Worm (Caenorhabditis elegans) whole organism, mixed stage, embryonic: ENCODE data around the gene gst-13.

Experiments
- blmp-1 ChIP-seq: fragments of 150-350 bp; optimal IDR thresholded peaks from 2 replicates; lab custom pipeline; 2014; ENCODE audit warnings: missing biosample characterization, missing genetic modification characterization
- ceh-39 ChIP-seq: fragments of 150-350 bp; optimal IDR thresholded peaks from 2 replicates; lab custom pipeline; 2014; ENCODE audit warnings: missing biosample characterization, missing genetic modification characterization
- ceh-43 ChIP-seq: fragments of 200-800 bp; sonication (Bioruptor generic); optimal IDR thresholded peaks from 2 replicates; lab custom pipeline; 2018; ENCODE audit warnings: mild to moderate bottlenecking, missing genetic modification characterization, moderate library complexity, missing compliant biosample characterization
- ceh-83 ChIP-seq: fragments of 200-800 bp; sonication (Bioruptor generic); optimal IDR thresholded peaks from 2 replicates; lab custom pipeline; 2018; ENCODE audit warnings: mild to moderate bottlenecking, missing genetic modification characterization, missing compliant biosample characterization
- ces-1 ChIP-seq: fragments of 150-350 bp; optimal IDR thresholded peaks from 2 replicates; lab custom pipeline; 2014; ENCODE audit warnings: missing biosample characterization, missing genetic modification reagents, missing genetic modification characterization
- cnd-1 ChIP-seq: fragments of 200-800 bp; sonication (Bioruptor generic); optimal IDR thresholded peaks from 2 replicates; lab custom pipeline; 2018; ENCODE audit warnings: mild to moderate bottlenecking, missing genetic modification characterization, missing compliant biosample characterization
- drap-1 ChIP-seq: fragments of 200-800 bp; sonication (Bioruptor generic); optimal IDR thresholded peaks from 3 replicates; lab custom pipeline; 2018; ENCODE audit warnings: mild to moderate bottlenecking, missing genetic modification characterization, missing compliant biosample characterization
- elt-1 ChIP-seq: sonication (generic microtip); optimal IDR thresholded peaks from 2 replicates; lab custom pipeline; 2017; ENCODE audit warnings: missing genetic modification characterization, mild to moderate bottlenecking, missing compliant biosample characterization, antibody characterized with exemption, moderate library complexity, borderline replicate concordance; ENCODE audit not compliant: insufficient read depth
- elt-3 ChIP-seq: fragments of 150-350 bp; optimal IDR thresholded peaks from 2 replicates; lab custom pipeline; 2014; ENCODE audit warnings: missing biosample characterization, missing genetic modification characterization
- ham-2 ChIP-seq: fragments of 200-800 bp; sonication (Bioruptor generic); optimal IDR thresholded peaks from 2 replicates; lab custom pipeline; 2018; ENCODE audit warnings: mild to moderate bottlenecking, missing genetic modification characterization, missing compliant biosample characterization
- hlh-1 ChIP-seq: fragments of 150-350 bp; optimal IDR thresholded peaks from 2 replicates; lab custom pipeline; 2014; ENCODE audit warnings: missing biosample characterization, missing genetic modification reagents, missing genetic modification characterization
- lin-13 ChIP-seq: fragments of 150-350 bp; optimal IDR thresholded peaks from 2 replicates; lab custom pipeline; 2014; ENCODE audit warnings: missing biosample characterization, missing genetic modification characterization
- lin-32 ChIP-seq: fragments of 200-800 bp; sonication (Bioruptor generic); optimal IDR thresholded peaks from 2 replicates; lab custom pipeline; 2018; ENCODE audit warnings: mild to moderate bottlenecking, missing genetic modification characterization, missing compliant biosample characterization
- mab-5 ChIP-seq: fragments of 150-350 bp; optimal IDR thresholded peaks from 2 replicates; lab custom pipeline; 2014; ENCODE audit warnings: missing biosample characterization, missing genetic modification characterization
- mep-1 ChIP-seq: fragments of 150-350 bp; optimal IDR thresholded peaks from 2 replicates; lab custom pipeline; 2017; ENCODE audit warnings: missing biosample characterization, missing genetic modification reagents, missing genetic modification characterization, inconsistent platforms
- mls-2 ChIP-seq: sonication (generic microtip); optimal IDR thresholded peaks from 2 replicates; lab custom pipeline; 2016; ENCODE audit warnings: mild to moderate bottlenecking, missing genetic modification characterization, moderate library complexity, missing compliant biosample characterization
- nhr-12 ChIP-seq: fragments of 150-350 bp; optimal IDR thresholded peaks from 2 replicates; lab custom pipeline; 2014; ENCODE audit warnings: missing biosample characterization, missing genetic modification characterization
- nhr-2 ChIP-seq: fragments of 150-350 bp; optimal IDR thresholded peaks from 2 replicates; lab custom pipeline; 2014; ENCODE audit warnings: missing biosample characterization, missing genetic modification characterization
- nhr-237 ChIP-seq: fragments of 150-350 bp; optimal IDR thresholded peaks from 2 replicates; lab custom pipeline; 2014; ENCODE audit warnings: missing biosample characterization, missing genetic modification characterization
- nhr-28 ChIP-seq: fragments of 150-350 bp; optimal IDR thresholded peaks from 2 replicates; lab custom pipeline; 2014; ENCODE audit warnings: missing biosample characterization, missing genetic modification characterization
- nhr-76 ChIP-seq: sonication (generic microtip); optimal IDR thresholded peaks from 2 replicates; lab custom pipeline; 2017; ENCODE audit warnings: missing biosample characterization, missing genetic modification characterization
- pha-4 ChIP-seq: fragments of 150-350 bp; optimal IDR thresholded peaks from 2 replicates; lab custom pipeline; 2018; ENCODE audit warnings: missing biosample characterization, missing genetic modification reagents, missing genetic modification characterization
- snpc-4 ChIP-seq: fragments of 150-350 bp; optimal IDR thresholded peaks from 2 replicates; lab custom pipeline; 2014; ENCODE audit warnings: missing biosample characterization, missing genetic modification characterization
- sptf-1 ChIP-seq: sonication (generic microtip); optimal IDR thresholded peaks from 2 replicates; lab custom pipeline; 2017; ENCODE audit warnings: mild to moderate bottlenecking, missing genetic modification characterization, moderate library complexity, missing compliant biosample characterization
- tbx-8 ChIP-seq: fragments of 200-800 bp; sonication (Bioruptor generic); optimal IDR thresholded peaks from 2 replicates; lab custom pipeline; 2018; ENCODE audit warnings: mild to moderate bottlenecking, missing genetic modification characterization, moderate library complexity, missing compliant biosample characterization
- unc-120 ChIP-seq: sonication (generic microtip); optimal IDR thresholded peaks from 2 replicates; lab custom pipeline; 2017; ENCODE audit warnings: missing genetic modification characterization, missing compliant biosample characterization; ENCODE audit not compliant: poor library complexity, severe bottlenecking
- unc-39 ChIP-seq: fragments of 150-350 bp; optimal IDR thresholded peaks from 2 replicates; lab custom pipeline; 2014; ENCODE audit warnings: missing biosample characterization, missing genetic modification characterization
- unc-62 ChIP-seq: fragments of 150-350 bp; optimal IDR thresholded peaks from 2 replicates; lab custom pipeline; 2014; ENCODE audit warnings: missing biosample characterization, missing genetic modification reagents, missing genetic modification characterization
- zip-8 ChIP-seq: fragments of 150-350 bp; optimal IDR thresholded peaks from 2 replicates; lab custom pipeline; 2014; ENCODE audit warnings: missing biosample characterization, missing genetic modification characterization
- ztf-11 ChIP-seq: fragments of 150-350 bp; optimal IDR thresholded peaks from 2 replicates; lab custom pipeline; 2014; ENCODE audit warnings: missing biosample characterization, missing genetic modification characterization

Gene gst-13

ce11 chrII:9265705-9266104 lies 34.4 kb downstream of the gst-13 start:
- no peak for TF ChIP-seq elt-3 (tag; lab: Kevin White, UChicago)
- peak; percentile 81 for TF ChIP-seq ces-1
- TF ChIP-seq ceh-43 (GFP tag; lab: Kevin White, UChicago): no peak
- TF ChIP-seq nhr-237 (tag; lab: Kevin White, UChicago): no peak
- no peak for TF ChIP-seq ham-2 (GFP tag; lab: Kevin White, UChicago)
- no peak for TF ChIP-seq elt-1 (tag; lab: Kevin White, UChicago)
- TF ChIP-seq lin-13 (tag; lab: Kevin White, UChicago): no peak
- TF ChIP-seq drap-1 (GFP tag; lab: Kevin White, UChicago): no peak

DNA sequence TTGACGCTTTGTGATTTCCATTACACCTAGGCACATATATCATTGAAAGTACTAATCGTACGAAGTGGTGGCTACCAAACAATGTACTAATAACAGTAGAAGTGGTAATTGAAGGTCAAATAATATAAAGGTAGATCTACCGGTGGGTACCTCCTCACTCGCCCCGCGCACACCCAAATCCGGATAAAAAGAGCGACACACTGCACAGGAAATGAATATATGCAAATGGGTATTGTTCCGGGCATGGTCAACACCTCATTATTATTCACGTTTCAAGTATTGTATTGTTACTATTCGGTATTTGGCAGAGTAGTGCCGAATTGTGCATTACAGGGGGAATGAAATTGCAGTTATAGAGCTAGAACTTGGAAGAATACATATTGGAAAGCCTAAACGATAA lies 35.0 kb downstream of the gst-13 start:
- TF ChIP-seq mls-2 (tag; lab: Kevin White, UChicago) (peak; percentile 23), ham-2 (GFP tag; lab: Kevin White, UChicago) (peak; percentile 56), unc-120 (tag; lab: Kevin White, UChicago) (no peak), drap-1 (GFP tag; lab: Kevin White, UChicago) (no peak), nhr-28 (tag; lab: Kevin White, UChicago) (no peak), ceh-39 (no peak), nhr-2 (tag; lab: Kevin White, UChicago) (peak; percentile 33), ztf-11 (tag; lab: Kevin White, UChicago) (no peak), mep-1 (tag; lab: Kevin White, UChicago) (no peak)

DNA sequence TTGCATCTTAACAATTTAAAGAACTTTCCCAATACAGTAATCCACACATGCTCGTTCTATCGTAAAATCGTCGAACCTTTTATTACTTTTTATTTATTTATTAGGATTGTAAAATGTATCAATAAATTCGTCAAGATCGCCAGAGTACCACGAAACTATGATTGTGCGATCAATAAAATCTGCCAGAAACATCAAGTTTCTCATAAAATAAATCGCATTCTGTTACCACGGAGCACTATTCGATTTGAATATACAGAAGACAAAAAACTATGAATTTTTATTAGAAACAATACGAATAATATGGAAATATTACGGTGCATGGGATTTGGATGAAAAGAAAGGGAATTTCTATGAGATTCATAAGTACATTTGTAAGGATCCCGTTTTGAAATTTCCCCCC lies 35.5 kb downstream of the gst-13 start, which contains the start of gene C01G6.2:
C01G6.2 (plus strand) TSS at position 301 of the 400 bp plus-strand sequence.
- TF ChIP-seq ces-1 (no peak), nhr-2 (tag; lab: Kevin White, UChicago) (no peak), lin-13 (tag; lab: Kevin White, UChicago) (no peak), unc-120 (tag; lab: Kevin White, UChicago) (no peak), nhr-237 (tag; lab: Kevin White, UChicago) (no peak), pha-4 (no peak), nhr-76 (tag; lab: Kevin White, UChicago) (no peak), nhr-12 (tag; lab: Kevin White, UChicago) (no peak), ceh-43 (GFP tag; lab: Kevin White, UChicago) (no peak), snpc-4 (tag; lab: Kevin White, UChicago) (no peak), ztf-11 (tag; lab: Kevin White, UChicago) (no peak), blmp-1 (tag; lab: Kevin White, UChicago) (no peak), drap-1 (GFP tag; lab: Kevin White, UChicago) (no peak), elt-3 (tag; lab: Kevin White, UChicago) (no peak), nhr-28 (tag; lab: Kevin White, UChicago) (no peak), unc-39 (tag; lab: Kevin White, UChicago) (no peak), hlh-1 (tag; lab: Kevin White, UChicago) (no peak), ceh-83 (GFP tag; lab: Kevin White, UChicago) (no peak)
- TF ChIP-seq, all 35 proteins: peak for 0

DNA sequence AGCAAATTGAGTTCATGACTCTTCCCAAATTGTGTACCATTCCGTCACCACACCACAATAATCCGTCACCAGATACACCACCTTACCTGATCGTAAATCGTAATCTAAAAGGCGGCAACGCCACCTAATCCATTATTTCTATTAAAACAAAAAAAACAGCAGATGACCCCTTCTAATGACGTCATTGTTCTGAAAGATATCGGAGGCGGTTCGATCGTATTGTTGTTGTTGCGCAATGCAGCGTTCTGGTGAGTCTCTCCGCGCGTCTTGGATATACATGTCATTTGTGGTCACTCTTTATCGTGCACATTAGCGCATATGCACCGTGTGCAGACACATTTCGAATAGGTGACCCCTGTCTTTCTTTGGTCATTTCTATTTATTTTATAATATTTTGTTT lies 37.7 kb downstream of the gst-13 start:
- TF ChIP-seq cnd-1 (tag; lab: Kevin White, UChicago): peak; percentile 50
- peak; percentile 10 for TF ChIP-seq elt-1 (tag; lab: Kevin White, UChicago)
- no peak for TF ChIP-seq snpc-4 (tag; lab: Kevin White, UChicago)
- peak; percentile 84 for TF ChIP-seq ceh-39
- no peak for TF ChIP-seq ces-1
- no peak for TF ChIP-seq tbx-8 (GFP tag; lab: Kevin White, UChicago)
- TF ChIP-seq hlh-1 (tag; lab: Kevin White, UChicago): no peak
- TF ChIP-seq unc-62 (GFP tag; lab: Kevin White, UChicago): peak; percentile 18
- peak; percentile 95 for TF ChIP-seq nhr-2 (tag; lab: Kevin White, UChicago)
- no peak for TF ChIP-seq nhr-237 (tag; lab: Kevin White, UChicago)
- no peak for TF ChIP-seq drap-1 (GFP tag; lab: Kevin White, UChicago)
- TF ChIP-seq zip-8 (tag; lab: Kevin White, UChicago): peak; percentile 99
- no peak for TF ChIP-seq mab-5 (tag; lab: Kevin White, UChicago)
- no peak for TF ChIP-seq unc-120 (tag; lab: Kevin White, UChicago)
- TF ChIP-seq nhr-76 (tag; lab: Kevin White, UChicago): no peak
- no peak for TF ChIP-seq pha-4
- TF ChIP-seq ztf-11 (tag; lab: Kevin White, UChicago): no peak
- peak; percentile 7 for TF ChIP-seq mep-1 (tag; lab: Kevin White, UChicago)
- TF ChIP-seq blmp-1 (tag; lab: Kevin White, UChicago): no peak
- no peak for TF ChIP-seq nhr-12 (tag; lab: Kevin White, UChicago)

ce11 chrII:9269588-9269987 lies 38.3 kb downstream of the gst-13 start, which contains the start of gene C01G6.3:
Gene C01G6.3 (plus strand): TSS chrII:9269888.
- TF ChIP-seq sptf-1 (no peak), lin-32 (GFP tag; lab: Kevin White, UChicago) (no peak), ztf-11 (tag; lab: Kevin White, UChicago) (no peak), nhr-2 (tag; lab: Kevin White, UChicago) (no peak)
- TF ChIP-seq, all 35 proteins: peak for 0
